Worm (Caenorhabditis elegans) whole organism, L1 larva: ENCODE measurements around the gene F38E9.4.

Experiments used
- C04F5.9 ChIP-seq: sonication (generic microtip); optimal IDR thresholded peaks from 2 replicates; lab custom pipeline; 2016; ENCODE audit warnings: missing genetic modification characterization, missing compliant biosample characterization
- F16B12.6 ChIP-seq: fragments of 150-350 bp; optimal IDR thresholded peaks from 2 replicates; lab custom pipeline; 2014; ENCODE audit warnings: missing biosample characterization, missing genetic modification characterization
- ceh-8 ChIP-seq: fragments of 200-800 bp; sonication (Bioruptor generic); optimal IDR thresholded peaks from 2 replicates; lab custom pipeline; 2018; ENCODE audit warnings: mild to moderate bottlenecking, missing genetic modification characterization, moderate library complexity, missing compliant biosample characterization
- ceh-82 ChIP-seq, 3 experiments: fragments of 150-350 bp in 1 of 3; sonication (generic microtip) in 2 of 3; optimal IDR thresholded peaks; 2 replicates each; lab custom pipeline; 2014 to 2017; ENCODE audit warnings: missing biosample characterization in 3 of 3, missing genetic modification characterization in 3 of 3
- ces-1 ChIP-seq: fragments of 150-350 bp; optimal IDR thresholded peaks from 2 replicates; lab custom pipeline; 2014; ENCODE audit warnings: missing biosample characterization, missing genetic modification reagents, missing genetic modification characterization
- dpl-1 ChIP-seq, 3 experiments: fragments of 150-350 bp in 2 of 3; sonication (generic microtip) in 1 of 3; optimal IDR thresholded peaks; 2 replicates each; lab custom pipeline; 2014 to 2017; ENCODE audit warnings: missing biosample characterization in 3 of 3, missing genetic modification characterization in 3 of 3, missing genetic modification reagents in 3 of 3
- efl-1 ChIP-seq, 4 experiments: fragments of 150-350 bp; optimal IDR thresholded peaks in 3 of 4; peaks in 1 of 4; 1 replicate in 1 of 4; 2 replicates in 3 of 4; lab custom pipeline; 2014; ENCODE audit warnings: missing biosample characterization in 2 of 4, missing genetic modification characterization in 2 of 4, missing genetic modification reagents in 2 of 4
- efl-3 ChIP-seq: fragments of 200-800 bp; sonication (Bioruptor generic); optimal IDR thresholded peaks from 2 replicates; lab custom pipeline; 2018; ENCODE audit warnings: mild to moderate bottlenecking, missing genetic modification characterization, missing compliant biosample characterization
- egl-27 ChIP-seq, 2 experiments: fragments of 150-350 bp in 1 of 2; sonication (generic microtip); optimal IDR thresholded peaks; 3 replicates each; lab custom pipeline; 2017 to 2018; ENCODE audit warnings: missing biosample characterization in 2 of 2, missing genetic modification characterization in 2 of 2, missing genetic modification reagents in 2 of 2
- elt-2 ChIP-seq: sonication (generic microtip); optimal IDR thresholded peaks from 2 replicates; lab custom pipeline; 2016; ENCODE audit warnings: missing genetic modification characterization, mild to moderate bottlenecking, inconsistent platforms, missing compliant biosample characterization, missing genetic modification reagents
- elt-3 ChIP-seq, 6 experiments: fragments of 150-350 bp in 1 of 6; sonication (generic microtip); optimal IDR thresholded peaks; 2 replicates each; lab custom pipeline; 2017 to 2018; ENCODE audit warnings: missing biosample characterization in 6 of 6, missing genetic modification characterization in 6 of 6, inconsistent platforms in 1 of 6
- fkh-10 ChIP-seq: sonication (generic microtip); optimal IDR thresholded peaks from 2 replicates; lab custom pipeline; 2017; ENCODE audit warnings: missing biosample characterization, missing genetic modification reagents, missing genetic modification characterization
- fkh-4 ChIP-seq: sonication (generic microtip); optimal IDR thresholded peaks from 2 replicates; lab custom pipeline; 2016; ENCODE audit warnings: missing compliant biosample characterization, missing genetic modification characterization, borderline replicate concordance
- fkh-8 ChIP-seq: sonication (generic microtip); optimal IDR thresholded peaks from 2 replicates; lab custom pipeline; 2016; ENCODE audit warnings: mild to moderate bottlenecking, missing genetic modification characterization, missing compliant biosample characterization
- fos-1 ChIP-seq: fragments of 150-350 bp; optimal IDR thresholded peaks from 2 replicates; lab custom pipeline; 2014; ENCODE audit warnings: missing biosample characterization, missing genetic modification characterization
- grh-1 ChIP-seq: fragments of 200-800 bp; sonication (Bioruptor generic); IDR thresholded peaks from 2 replicates; pipeline ENCODE4 v1.3.6; 2022; ENCODE audit warnings: missing genetic modification reagents, missing genetic modification characterization, missing compliant biosample characterization
- hlh-17 ChIP-seq: fragments of 200-800 bp; sonication (Bioruptor generic); optimal IDR thresholded peaks from 2 replicates; lab custom pipeline; 2018; ENCODE audit warnings: missing genetic modification characterization, mild to moderate bottlenecking, missing compliant biosample characterization, moderate library complexity, borderline replicate concordance
- hpl-2 ChIP-seq: fragments of 150-350 bp; optimal IDR thresholded peaks from 2 replicates; lab custom pipeline; 2014; ENCODE audit warnings: missing biosample characterization, missing genetic modification reagents, missing genetic modification characterization
- irx-1 ChIP-seq: sonication (generic microtip); optimal IDR thresholded peaks from 2 replicates; lab custom pipeline; 2016; ENCODE audit warnings: missing genetic modification characterization, missing compliant biosample characterization
- jun-1 ChIP-seq: fragments of 150-350 bp; optimal IDR thresholded peaks from 2 replicates; lab custom pipeline; 2014; ENCODE audit warnings: missing biosample characterization, missing genetic modification reagents, missing genetic modification characterization
- lin-13 ChIP-seq: fragments of 150-350 bp; optimal IDR thresholded peaks from 2 replicates; lab custom pipeline; 2014; ENCODE audit warnings: missing biosample characterization, missing genetic modification reagents, missing genetic modification characterization
- lin-14 ChIP-seq: fragments of 200-800 bp; sonication (Bioruptor generic); optimal IDR thresholded peaks from 2 replicates; lab custom pipeline; 2018; ENCODE audit warnings: mild to moderate bottlenecking, missing genetic modification characterization, moderate library complexity, missing compliant biosample characterization
- lin-35 ChIP-seq, 2 experiments: fragments of 150-350 bp; optimal IDR thresholded peaks; 2 replicates each; lab custom pipeline; 2014; ENCODE audit warnings: missing biosample characterization in 2 of 2, missing genetic modification characterization in 2 of 2, missing genetic modification reagents in 2 of 2
- lir-3 ChIP-seq: sonication (generic microtip); optimal IDR thresholded peaks from 2 replicates; lab custom pipeline; 2016; ENCODE audit warnings: mild to moderate bottlenecking, missing genetic modification characterization, moderate library complexity, missing compliant biosample characterization; ENCODE audit not compliant: poor library complexity
- lsy-2 ChIP-seq, 2 experiments: fragments of 150-350 bp; optimal IDR thresholded peaks; 2 replicates each; lab custom pipeline; 2014; ENCODE audit warnings: missing biosample characterization in 2 of 2, missing genetic modification characterization in 2 of 2
- mab-9 ChIP-seq: fragments of 200-800 bp; sonication (Bioruptor generic); IDR thresholded peaks from 2 replicates; pipeline ENCODE4 v1.3.6; 2022; ENCODE audit warnings: missing genetic modification reagents, missing genetic modification characterization, missing compliant biosample characterization
- mdl-1 ChIP-seq, 2 experiments: fragments of 150-350 bp; optimal IDR thresholded peaks; 2 replicates each; lab custom pipeline; 2014 to 2017; ENCODE audit warnings: missing biosample characterization in 2 of 2, missing genetic modification characterization in 2 of 2, inconsistent platforms in 1 of 2
- mep-1 ChIP-seq: fragments of 150-350 bp; optimal IDR thresholded peaks from 2 replicates; lab custom pipeline; 2014; ENCODE audit warnings: missing biosample characterization, missing genetic modification characterization
- nhr-19 ChIP-seq: fragments of 200-800 bp; sonication (Bioruptor generic); conservative IDR thresholded peaks from 2 replicates; pipeline ENCODE4 v1.3.6; 2022; ENCODE audit warnings: missing genetic modification characterization, missing compliant biosample characterization
- nhr-20 ChIP-seq: sonication (generic microtip); optimal IDR thresholded peaks from 2 replicates; lab custom pipeline; 2016; ENCODE audit warnings: mild to moderate bottlenecking, missing genetic modification characterization, missing compliant biosample characterization
- nhr-237 ChIP-seq: fragments of 150-350 bp; optimal IDR thresholded peaks from 2 replicates; lab custom pipeline; 2014; ENCODE audit warnings: missing biosample characterization, missing genetic modification characterization
- nhr-47 ChIP-seq: sonication (generic microtip); optimal IDR thresholded peaks from 2 replicates; lab custom pipeline; 2016; ENCODE audit warnings: mild to moderate bottlenecking, missing genetic modification characterization, moderate library complexity, missing compliant biosample characterization
- nhr-71 ChIP-seq: sonication (generic microtip); optimal IDR thresholded peaks from 2 replicates; lab custom pipeline; 2016; ENCODE audit warnings: mild to moderate bottlenecking, missing genetic modification characterization, moderate library complexity, missing compliant biosample characterization
- pqm-1 ChIP-seq: sonication (generic microtip); optimal IDR thresholded peaks from 3 replicates; lab custom pipeline; 2017; ENCODE audit warnings: missing biosample characterization, missing genetic modification characterization
- snpc-4 ChIP-seq: fragments of 150-350 bp; optimal IDR thresholded peaks from 2 replicates; lab custom pipeline; 2014; ENCODE audit warnings: missing biosample characterization, missing genetic modification characterization
- sox-4 ChIP-seq: sonication (generic microtip); optimal IDR thresholded peaks from 2 replicates; lab custom pipeline; 2016; ENCODE audit warnings: missing genetic modification characterization, missing compliant biosample characterization
- sptf-1 ChIP-seq: fragments of 150-350 bp; optimal IDR thresholded peaks from 2 replicates; lab custom pipeline; 2014; ENCODE audit warnings: missing biosample characterization, missing genetic modification characterization
- swsn-7 ChIP-seq: sonication (generic microtip); optimal IDR thresholded peaks from 2 replicates; lab custom pipeline; 2016; ENCODE audit warnings: missing genetic modification characterization, missing compliant biosample characterization
- tbx-2 ChIP-seq: sonication (generic microtip); optimal IDR thresholded peaks from 2 replicates; lab custom pipeline; 2016; ENCODE audit warnings: missing genetic modification characterization, missing compliant biosample characterization
- tlp-1 ChIP-seq: fragments of 150-350 bp; optimal IDR thresholded peaks from 2 replicates; lab custom pipeline; 2014; ENCODE audit warnings: missing biosample characterization, missing genetic modification characterization
- unc-98 ChIP-seq: fragments of 200-800 bp; sonication (Bioruptor generic); IDR thresholded peaks from 2 replicates; pipeline ENCODE4 v1.3.6; 2022; ENCODE audit warnings: missing genetic modification characterization, missing compliant biosample characterization
- vab-15 ChIP-seq: sonication (generic microtip); optimal IDR thresholded peaks from 2 replicates; lab custom pipeline; 2017; ENCODE audit warnings: missing genotype, mild to moderate bottlenecking, missing genetic modification characterization, missing compliant biosample characterization
- xbp-1 ChIP-seq: sonication (generic microtip); optimal IDR thresholded peaks from 2 replicates; lab custom pipeline; 2016; ENCODE audit warnings: missing genetic modification characterization, missing compliant biosample characterization
- ztf-11 ChIP-seq, 2 experiments: sonication (generic microtip); optimal IDR thresholded peaks; 2 replicates each; lab custom pipeline; 2016 to 2017; ENCODE audit warnings: missing genetic modification characterization in 2 of 2, missing biosample characterization in 1 of 2, missing compliant biosample characterization in 1 of 2

F38E9.4 gene

DNA sequence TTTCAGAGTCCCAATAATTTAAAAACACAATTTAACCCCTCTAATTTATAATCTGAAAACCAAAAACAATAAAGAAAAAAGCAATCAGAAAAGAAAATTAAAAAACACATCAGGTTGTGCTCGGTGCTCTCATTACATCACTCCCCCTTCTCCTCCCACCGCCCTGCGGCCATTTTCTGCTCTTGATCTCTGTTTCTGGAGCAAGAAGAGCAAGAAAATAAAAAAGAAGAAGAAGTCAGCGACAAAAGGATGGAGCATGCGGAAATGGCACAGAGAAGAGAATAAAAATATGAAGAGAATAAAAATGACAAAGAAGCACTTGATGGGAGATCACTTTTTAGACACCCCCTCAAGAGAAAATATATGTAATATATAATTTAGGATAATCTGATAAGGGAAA is 32.9 kb downstream of the F38E9.4 start (continued):
- TF ChIP-seq lin-35 (GFP tag; optimal IDR thresholded peaks at IDR 0.05; lab: Kevin White, UChicago), result no peak
- TF ChIP-seq nhr-19 (GFP tag; lab: Robert Waterston, UW), result 0 out of 2 replicates have a peak, but pooled peaks have one; percentile 8
- TF ChIP-seq egl-27 (tag; optimal IDR thresholded peaks at IDR 0.05; lab: Kevin White, UChicago), result no peak
- no peak for TF ChIP-seq xbp-1
- no peak for TF ChIP-seq hlh-17 (GFP tag; lab: Kevin White, UChicago)
- no peak for TF ChIP-seq vab-15
- no peak for TF ChIP-seq tbx-2
- TF ChIP-seq sox-4, result no peak
- TF ChIP-seq ceh-8, result peak; percentile 27
- peak; percentile 30 for TF ChIP-seq nhr-47 (tag; lab: Kevin White, UChicago)
- TF ChIP-seq hpl-2 (GFP tag; lab: Kevin White, UChicago), result no peak
- TF ChIP-seq fkh-8 (tag; lab: Kevin White, UChicago), result peak; percentile 56
- no peak for TF ChIP-seq nhr-237 (tag; lab: Kevin White, UChicago)
- no peak for TF ChIP-seq fos-1 (tag; lab: Kevin White, UChicago)
- TF ChIP-seq jun-1 (tag; lab: Kevin White, UChicago), result no peak
- no peak for TF ChIP-seq unc-98 (GFP tag; lab: Robert Waterston, UW)
- no peak for TF ChIP-seq pqm-1 (tag; lab: Kevin White, UChicago)
- peak in 1 of 3 experiments; percentile 55 for TF ChIP-seq ceh-82 (tag; optimal IDR thresholded peaks at IDR 0.05; lab: Kevin White, UChicago)
- no peak for TF ChIP-seq C04F5.9 (tag; lab: Kevin White, UChicago)
- TF ChIP-seq mep-1, result peak; percentile 64
- TF ChIP-seq swsn-7, result peak; percentile 18
- no peak for TF ChIP-seq tlp-1 (tag; lab: Kevin White, UChicago)

DNA sequence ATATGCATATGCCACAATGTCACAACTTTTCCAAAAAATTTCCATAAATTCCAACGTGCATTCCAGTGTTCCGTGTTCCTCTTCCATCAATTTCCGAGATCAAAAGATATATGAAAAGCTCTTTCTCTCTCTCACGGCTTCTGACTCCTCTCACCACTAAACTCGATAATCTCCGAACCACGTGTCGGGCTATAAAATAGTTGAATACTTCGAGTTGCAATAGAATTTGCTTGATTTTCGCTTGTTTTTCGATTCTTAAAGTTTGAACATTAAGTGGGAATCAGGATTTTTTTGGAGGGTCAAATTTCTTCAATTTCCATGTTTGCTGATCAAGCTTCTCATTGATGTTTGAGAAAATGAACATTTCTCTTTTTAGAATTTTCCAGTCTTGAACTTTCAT is 33.6 kb downstream of the F38E9.4 start:
- TF ChIP-seq fkh-10 (peak; percentile 29), lir-3 (tag; lab: Kevin White, UChicago) (no peak)
- TF ChIP-seq, all 84 proteins: peak for 1

DNA sequence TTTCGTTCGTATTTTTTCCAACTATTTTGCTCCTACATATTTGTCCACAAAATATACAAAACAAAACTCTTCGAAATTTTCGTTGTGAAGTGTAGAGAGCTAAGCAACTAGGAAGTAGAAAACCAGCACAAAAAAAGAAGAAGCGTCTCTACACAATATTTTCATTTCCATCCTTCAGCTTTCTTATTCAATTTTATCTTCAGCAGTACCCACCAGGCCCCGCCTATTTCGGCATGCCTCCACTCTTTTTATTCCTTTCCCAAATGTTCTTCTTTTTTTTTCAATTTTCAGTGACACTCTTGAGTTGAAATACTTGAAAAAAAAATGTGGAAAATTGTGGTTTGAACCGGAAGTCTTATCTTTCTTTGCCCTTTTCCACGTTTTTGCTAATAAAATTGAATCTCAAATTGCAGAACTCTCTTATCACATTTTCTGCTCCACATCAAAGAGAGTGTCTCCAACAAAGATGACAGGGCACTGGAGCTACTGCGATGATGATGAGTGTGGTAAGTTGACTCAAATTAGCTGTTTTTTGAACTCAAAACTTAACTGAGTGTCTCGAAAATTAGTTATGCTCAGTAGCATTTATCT is 35.4 kb downstream of the F38E9.4 start, which contains the start of gene cah-3:
TSS of gene cah-3 (plus strand) at position 414 of the 591 bp plus-strand sequence.
- TF ChIP-seq fkh-10 (peak; percentile 67), efl-1 (optimal IDR thresholded peaks at IDR 0.05; lab: Kevin White, UChicago) (no peak), efl-1 (GFP tag; optimal IDR thresholded peaks at IDR 0.05 in 1 of 2; lab: Kevin White, UChicago) (no peak), grh-1 (no peak), nhr-20 (tag; lab: Kevin White, UChicago) (no peak), lin-14 (peak; percentile 51), fos-1 (tag; lab: Kevin White, UChicago) (no peak), ces-1 (GFP tag; lab: Kevin White, UChicago) (no peak), F16B12.6 (tag; lab: Kevin White, UChicago) (no peak), elt-2 (tag; lab: Kevin White, UChicago) (peak; percentile 38), unc-98 (GFP tag; lab: Robert Waterston, UW) (no peak), sptf-1 (tag; lab: Kevin White, UChicago) (no peak), irx-1 (tag; lab: Kevin White, UChicago) (no peak)

DNA sequence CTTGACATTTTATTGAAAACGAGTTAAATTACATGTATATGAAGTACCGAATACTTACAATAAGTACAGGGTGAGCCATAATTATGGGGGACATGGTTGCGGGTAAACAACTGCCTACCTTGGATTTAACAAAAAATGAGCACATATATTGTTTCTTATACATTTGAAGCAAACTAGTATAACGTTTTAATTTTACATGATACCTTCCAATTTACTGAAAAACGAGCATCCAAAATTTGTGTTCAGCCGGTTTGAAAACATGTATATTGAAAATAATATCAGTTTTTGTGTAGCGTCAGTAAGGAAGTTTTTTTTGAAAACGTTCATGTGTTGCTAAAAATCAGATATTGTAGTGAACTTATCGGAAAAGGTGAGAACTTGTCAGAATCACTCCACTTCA is 39.0 kb downstream of the F38E9.4 start:
- TF ChIP-seq snpc-4 (no peak), mab-9 (GFP tag; lab: Robert Waterston, UW) (no peak), nhr-71 (no peak), sptf-1 (tag; lab: Kevin White, UChicago) (no peak), ztf-11 (tag; optimal IDR thresholded peaks at IDR 0.05; lab: Kevin White, UChicago) (no peak), ceh-8 (no peak), dpl-1 (GFP tag; optimal IDR thresholded peaks at IDR 0.05; lab: Kevin White, UChicago) (no peak), fkh-4 (tag; lab: Kevin White, UChicago) (no peak), lsy-2 (tag; optimal IDR thresholded peaks at IDR 0.05; lab: Kevin White, UChicago) (no peak), hpl-2 (GFP tag; lab: Kevin White, UChicago) (no peak), fos-1 (tag; lab: Kevin White, UChicago) (no peak), vab-15 (no peak), lin-13 (GFP tag; lab: Kevin White, UChicago) (no peak), grh-1 (no peak), egl-27 (tag; optimal IDR thresholded peaks at IDR 0.05; lab: Kevin White, UChicago) (no peak), elt-2 (tag; lab: Kevin White, UChicago) (no peak), mdl-1 (tag; optimal IDR thresholded peaks at IDR 0.05; lab: Kevin White, UChicago) (no peak), efl-3 (GFP tag; lab: Kevin White, UChicago) (no peak), elt-3 (tag; optimal IDR thresholded peaks at IDR 0.05; lab: Kevin White, UChicago) (no peak)
